Fruit fly (Drosophila melanogaster) whole organism: ENCODE results near the gene AOX2.

Experiments
- CG8478 ChIP-seq: fragments of >200 bp; optimal IDR thresholded peaks from 2 replicates; lab custom pipeline; 2018; ENCODE audit warnings: inconsistent platforms
- pan ChIP-seq: fragments of >200 bp; optimal IDR thresholded peaks from 2 replicates; lab custom pipeline; 2017
- psq ChIP-seq: fragments of >200 bp; optimal IDR thresholded peaks from 2 replicates; lab custom pipeline; 2017
- usp ChIP-seq: fragments of >200 bp; optimal IDR thresholded peaks from 2 replicates; lab custom pipeline; 2017; ENCODE audit warnings: missing biosample characterization, missing genetic modification characterization, mixed read lengths

dm6 chr3R:15540932-15541331, 1.3 kb downstream of the AOX2 start:
- TF ChIP-seq CG8478 (no peak), psq (no peak), usp (no peak), pan (no peak)
